Worm (Caenorhabditis elegans) whole organism, young adult: ENCODE data around the gene Y57A10A.24.

Experiments
- ama-1 ChIP-seq, 3 experiments: fragments of 150-350 bp in 1 of 3; sonication (generic microtip) in 2 of 3; optimal IDR thresholded peaks; 2 replicates each; lab custom pipeline; 2014 to 2018; ENCODE audit warnings: missing biosample characterization in 2 of 3, missing genetic modification characterization in 2 of 3, missing genetic modification reagents in 2 of 3
- cebp-1 ChIP-seq, 2 experiments: fragments of 200-800 bp in 1 of 2; sonication (Bioruptor generic) in 1 of 2; sonication (generic microtip) in 1 of 2; IDR thresholded peaks in 1 of 2; optimal IDR thresholded peaks in 1 of 2; 2 replicates each; pipeline versions ENCODE4 v1.3.6 to Lab custom; 2017 to 2022; ENCODE audit warnings: missing compliant biosample characterization in 2 of 2, missing genetic modification characterization in 2 of 2, mild to moderate bottlenecking in 1 of 2, missing genetic modification reagents in 1 of 2, moderate library complexity in 1 of 2
- repo-1 ChIP-seq: sonication (generic microtip); optimal IDR thresholded peaks from 2 replicates; lab custom pipeline; 2017; ENCODE audit warnings: mild to moderate bottlenecking, missing genetic modification characterization, missing compliant biosample characterization

DNA sequence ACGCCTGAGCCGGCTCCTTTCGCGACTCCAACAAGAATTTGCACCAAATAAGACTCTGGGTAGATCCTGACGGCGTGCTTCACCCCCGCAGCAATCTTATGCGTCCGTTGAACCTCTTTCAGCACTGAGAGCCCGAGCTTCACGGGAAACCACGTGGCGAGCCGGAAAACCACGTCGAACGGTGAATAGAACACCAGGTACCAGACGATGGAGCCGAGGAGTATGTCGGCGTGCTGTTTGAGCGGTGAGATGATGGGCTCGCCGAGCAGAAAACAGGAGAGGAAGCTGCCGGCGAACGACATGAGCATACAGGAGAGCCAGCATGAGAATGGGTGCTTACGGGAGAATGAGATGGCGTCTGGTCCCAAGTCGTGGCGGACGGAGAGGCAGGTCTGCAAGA, 35.9 kb downstream of the Y57A10A.24 start:
- TF ChIP-seq repo-1 (tag; lab: Kevin White, UChicago) (no peak), cebp-1 (GFP tag; IDR thresholded peaks at IDR 0.05; lab: Robert Waterston, UW) (no peak), cebp-1 (tag; optimal IDR thresholded peaks at IDR 0.05; lab: Kevin White, UChicago) (no peak), ama-1 (optimal IDR thresholded peaks at IDR 0.05; lab: Kevin White, UChicago) (no peak), ama-1 (GFP tag; optimal IDR thresholded peaks at IDR 0.05; lab: Kevin White, UChicago) (no peak)
